Fruit fly (Drosophila melanogaster) whole organism, embryonic: ENCODE data around the gene IFT54.

Experiments
- Atf-2 ChIP-seq: fragments of 200-800 bp; sonication (Bioruptor generic); optimal IDR thresholded peaks from 2 replicates; lab custom pipeline; 2016; ENCODE audit warnings: missing biosample characterization, missing genetic modification characterization
- B-H1 ChIP-seq: fragments of 200-800 bp; sonication (Bioruptor generic); IDR thresholded peaks from 3 replicates; pipeline ENCODE4 v1.3.6; 2022; ENCODE audit warnings: missing biosample characterization, missing genetic modification characterization
- CG10147 ChIP-seq: fragments of 200-800 bp; sonication (Bioruptor generic); optimal IDR thresholded peaks from 2 replicates; lab custom pipeline; 2019; ENCODE audit warnings: missing biosample characterization, mild to moderate bottlenecking, missing genetic modification characterization, moderate library complexity
- CG10979 ChIP-seq: fragments of 200-800 bp; sonication (Bioruptor generic); optimal IDR thresholded peaks from 2 replicates; lab custom pipeline; 2018; ENCODE audit warnings: missing biosample characterization, mild to moderate bottlenecking, missing genetic modification characterization, moderate library complexity
- CG13296 ChIP-seq: fragments of 200-800 bp; sonication (Bioruptor generic); optimal IDR thresholded peaks from 3 replicates; lab custom pipeline; 2018; ENCODE audit warnings: missing biosample characterization, mild to moderate bottlenecking, missing genetic modification characterization
- CG14441 ChIP-seq: fragments of 200-800 bp; sonication (Bioruptor generic); IDR thresholded peaks from 2 replicates; pipeline ENCODE4 v1.3.6; 2022; ENCODE audit warnings: missing biosample characterization, missing genetic modification characterization
- CG15479 ChIP-seq: fragments of 200-800 bp; sonication (Bioruptor generic); optimal IDR thresholded peaks from 3 replicates; lab custom pipeline; 2019; ENCODE audit warnings: missing biosample characterization, mild to moderate bottlenecking, missing genetic modification characterization, moderate library complexity
- CG17912 ChIP-seq: fragments of 200-800 bp; sonication (Bioruptor generic); optimal IDR thresholded peaks from 2 replicates; lab custom pipeline; 2018; ENCODE audit warnings: missing biosample characterization, mild to moderate bottlenecking, missing genetic modification characterization
- CG2129 ChIP-seq: fragments of 200-800 bp; sonication (Bioruptor generic); IDR thresholded peaks from 2 replicates; pipeline ENCODE4 v1.3.6; 2022; ENCODE audit warnings: missing biosample characterization, missing genetic modification characterization; ENCODE audit not compliant: partially characterized antibody
- CG33557 ChIP-seq: fragments of 200-800 bp; sonication (Bioruptor generic); optimal IDR thresholded peaks from 2 replicates; lab custom pipeline; 2019; ENCODE audit warnings: missing biosample characterization, mild to moderate bottlenecking, missing genetic modification characterization, moderate library complexity
- CG34376 ChIP-seq: fragments of 200-800 bp; sonication (Bioruptor generic); optimal IDR thresholded peaks from 2 replicates; lab custom pipeline; 2018; ENCODE audit warnings: missing biosample characterization, mild to moderate bottlenecking, missing genetic modification characterization
- CG3838 ChIP-seq: fragments of 200-800 bp; sonication (Bioruptor generic); optimal IDR thresholded peaks from 3 replicates; lab custom pipeline; 2016; ENCODE audit warnings: missing biosample characterization, missing genetic modification characterization
- CG42726 ChIP-seq: fragments of 200-800 bp; sonication (Bioruptor generic); IDR thresholded peaks from 2 replicates; pipeline ENCODE4 v1.3.6; 2022; ENCODE audit warnings: missing biosample characterization, missing genetic modification characterization; ENCODE audit not compliant: partially characterized antibody
- CG4328 ChIP-seq: fragments of 200-800 bp; sonication (Bioruptor generic); optimal IDR thresholded peaks from 3 replicates; lab custom pipeline; 2017; ENCODE audit warnings: missing biosample characterization, missing genetic modification reagents, missing genetic modification characterization
- CG43689 ChIP-seq: fragments of 200-800 bp; sonication (Bioruptor generic); IDR thresholded peaks from 2 replicates; pipeline ENCODE4 v1.3.6; 2022; ENCODE audit warnings: missing biosample characterization, missing genetic modification characterization
- CG6813 ChIP-seq: fragments of 200-800 bp; sonication (Bioruptor generic); optimal IDR thresholded peaks from 2 replicates; lab custom pipeline; 2017; ENCODE audit warnings: missing biosample characterization, missing genetic modification characterization, mild to moderate bottlenecking, moderate library complexity, missing genetic modification reagents
- CG7357 ChIP-seq: fragments of 200-800 bp; sonication (Bioruptor generic); IDR thresholded peaks from 3 replicates; pipeline ENCODE4 v1.3.6; 2022; ENCODE audit warnings: missing biosample characterization, missing genetic modification characterization
- CG8765 ChIP-seq: fragments of 200-800 bp; sonication (Bioruptor generic); IDR thresholded peaks from 2 replicates; pipeline ENCODE4 v1.3.6; 2022; ENCODE audit warnings: missing biosample characterization, missing genetic modification characterization
- CoRest ChIP-seq: fragments of 200-800 bp; sonication (Bioruptor generic); optimal IDR thresholded peaks from 3 replicates; lab custom pipeline; 2018; ENCODE audit warnings: missing biosample characterization, mild to moderate bottlenecking, missing genetic modification characterization, moderate library complexity
- Drgx ChIP-seq: fragments of 200-800 bp; sonication (Bioruptor generic); IDR thresholded peaks from 2 replicates; pipeline ENCODE4 v1.3.6; 2022; ENCODE audit warnings: missing biosample characterization, missing genetic modification characterization
- E2f2 ChIP-seq: fragments of 200-800 bp; sonication (Bioruptor generic); IDR thresholded peaks from 2 replicates; pipeline ENCODE4 v1.3.6; 2022; ENCODE audit warnings: missing biosample characterization, missing genetic modification characterization
- Eip74EF ChIP-seq, 2 experiments: fragments of 200-800 bp in 1 of 2; fragments of >200 bp in 1 of 2; sonication (Bioruptor generic) in 1 of 2; optimal IDR thresholded peaks; 2 replicates each; lab custom pipeline; 2017 to 2019; ENCODE audit warnings: missing biosample characterization in 2 of 2, missing genetic modification characterization in 2 of 2, mild to moderate bottlenecking in 1 of 2, moderate library complexity in 1 of 2
- Fer1 ChIP-seq: fragments of 200-800 bp; sonication (Bioruptor generic); optimal IDR thresholded peaks from 2 replicates; lab custom pipeline; 2017; ENCODE audit warnings: missing biosample characterization, mild to moderate bottlenecking, missing genetic modification characterization
- Gug ChIP-seq: fragments of 200-800 bp; sonication (Bioruptor generic); IDR thresholded peaks from 4 replicates; pipeline ENCODE4 v1.3.6; 2022; ENCODE audit warnings: missing biosample characterization, missing genetic modification characterization
- HHEX ChIP-seq: fragments of 200-800 bp; sonication (Bioruptor generic); optimal IDR thresholded peaks from 3 replicates; lab custom pipeline; 2017; ENCODE audit warnings: missing biosample characterization, mild to moderate bottlenecking, missing genetic modification characterization, missing genetic modification reagents
- Hr51 ChIP-seq, 2 experiments: fragments of 200-800 bp; sonication (Bioruptor generic); optimal IDR thresholded peaks; 2 replicates in 1 of 2; 3 replicates in 1 of 2; lab custom pipeline; 2016 to 2018; ENCODE audit warnings: missing biosample characterization in 2 of 2, missing genetic modification characterization in 2 of 2, mild to moderate bottlenecking in 1 of 2, moderate library complexity in 1 of 2
- Meics ChIP-seq: fragments of 200-800 bp; sonication (Bioruptor generic); optimal IDR thresholded peaks from 2 replicates; lab custom pipeline; 2017; ENCODE audit warnings: missing biosample characterization, mild to moderate bottlenecking, missing genetic modification characterization
- Nf-YB ChIP-seq: fragments of 200-800 bp; sonication (Bioruptor generic); optimal IDR thresholded peaks from 3 replicates; lab custom pipeline; 2019; ENCODE audit warnings: missing biosample characterization, mild to moderate bottlenecking, missing genetic modification characterization, moderate library complexity
- Scr ChIP-seq: fragments of 200-800 bp; sonication (Bioruptor generic); IDR thresholded peaks from 2 replicates; pipeline ENCODE4 v1.3.6; 2022; ENCODE audit warnings: missing biosample characterization, missing genetic modification characterization; ENCODE audit not compliant: partially characterized antibody
- Six4 ChIP-seq: fragments of 200-800 bp; sonication (Bioruptor generic); optimal IDR thresholded peaks from 2 replicates; lab custom pipeline; 2016; ENCODE audit warnings: missing biosample characterization, missing genetic modification characterization
- Sox100B ChIP-seq: fragments of 200-800 bp; sonication (Bioruptor generic); optimal IDR thresholded peaks from 3 replicates; lab custom pipeline; 2018; ENCODE audit warnings: missing biosample characterization, mild to moderate bottlenecking, missing genetic modification characterization
- Tbp ChIP-seq: fragments of >200 bp; optimal IDR thresholded peaks from 2 replicates; lab custom pipeline; 2018; ENCODE audit warnings: missing biosample characterization, missing genetic modification characterization
- crol ChIP-seq: fragments of 200-800 bp; sonication (Bioruptor generic); IDR thresholded peaks from 2 replicates; pipeline ENCODE4 v1.3.6; 2022; ENCODE audit warnings: missing biosample characterization, missing genetic modification characterization
- cwo ChIP-seq: fragments of 200-800 bp; sonication (Bioruptor generic); optimal IDR thresholded peaks from 3 replicates; lab custom pipeline; 2017; ENCODE audit warnings: missing biosample characterization, missing genetic modification characterization, mild to moderate bottlenecking, moderate library complexity, missing genetic modification reagents
- dmrt99B ChIP-seq: fragments of 200-800 bp; sonication (Bioruptor generic); optimal IDR thresholded peaks from 2 replicates; lab custom pipeline; 2018; ENCODE audit warnings: missing biosample characterization, mild to moderate bottlenecking, missing genetic modification characterization, moderate library complexity
- exex ChIP-seq: fragments of 200-800 bp; sonication (Bioruptor generic); optimal IDR thresholded peaks from 4 replicates; lab custom pipeline; 2018; ENCODE audit warnings: missing biosample characterization, mild to moderate bottlenecking, missing genetic modification characterization, moderate library complexity
- gem ChIP-seq: fragments of 200-800 bp; sonication (Bioruptor generic); optimal IDR thresholded peaks from 2 replicates; lab custom pipeline; 2019; ENCODE audit warnings: missing biosample characterization, mild to moderate bottlenecking, missing genetic modification characterization, moderate library complexity
- grn ChIP-seq: fragments of 200-800 bp; sonication (Bioruptor generic); optimal IDR thresholded peaks from 3 replicates; lab custom pipeline; 2017; ENCODE audit warnings: missing biosample characterization, missing genetic modification characterization
- lilli ChIP-seq: fragments of 200-800 bp; sonication (Bioruptor generic); optimal IDR thresholded peaks from 3 replicates; lab custom pipeline; 2016; ENCODE audit warnings: missing biosample characterization, missing genetic modification characterization
- lov ChIP-seq, 2 experiments: fragments of 200-800 bp in 1 of 2; fragments of >200 bp in 1 of 2; sonication (Bioruptor generic) in 1 of 2; IDR thresholded peaks in 1 of 2; optimal IDR thresholded peaks in 1 of 2; 2 replicates in 1 of 2; 3 replicates in 1 of 2; pipeline versions ENCODE4 v1.3.6 to Lab custom; 2017 to 2022; ENCODE audit warnings: missing biosample characterization in 1 of 2, missing genetic modification characterization in 1 of 2
- row ChIP-seq: fragments of 200-800 bp; sonication (Bioruptor generic); IDR thresholded peaks from 3 replicates; pipeline ENCODE4 v1.3.6; 2022; ENCODE audit warnings: missing biosample characterization, missing genetic modification characterization
- sisA ChIP-seq: fragments of 200-800 bp; sonication (Bioruptor generic); IDR thresholded peaks from 2 replicates; pipeline ENCODE4 v1.3.6; 2022; ENCODE audit warnings: missing biosample characterization, missing genetic modification characterization
- sr ChIP-seq: fragments of 200-800 bp; sonication (Bioruptor generic); IDR thresholded peaks from 3 replicates; pipeline ENCODE4 v1.3.6; 2022; ENCODE audit warnings: missing biosample characterization, missing genetic modification characterization
- tin ChIP-seq: fragments of 200-800 bp; sonication (Bioruptor generic); optimal IDR thresholded peaks from 3 replicates; lab custom pipeline; 2016; ENCODE audit warnings: missing biosample characterization, missing genetic modification characterization
- trem ChIP-seq: fragments of 200-800 bp; optimal IDR thresholded peaks from 3 replicates; lab custom pipeline; 2019; ENCODE audit warnings: missing biosample characterization, mild to moderate bottlenecking, missing genetic modification characterization, moderate library complexity
- ttk ChIP-seq: fragments of 200-800 bp; sonication (Bioruptor generic); IDR thresholded peaks from 2 replicates; pipeline ENCODE4 v2.1.2; 2022; ENCODE audit warnings: missing biosample characterization, missing genetic modification characterization
- yki ChIP-seq: fragments of >200 bp; optimal IDR thresholded peaks from 3 replicates; lab custom pipeline; 2018
- zfh1 ChIP-seq: fragments of 200-800 bp; sonication (Bioruptor generic); IDR thresholded peaks from 3 replicates; pipeline ENCODE4 v1.3.6; 2022; ENCODE audit warnings: missing biosample characterization, missing genetic modification characterization

Gene IFT54

DNA sequence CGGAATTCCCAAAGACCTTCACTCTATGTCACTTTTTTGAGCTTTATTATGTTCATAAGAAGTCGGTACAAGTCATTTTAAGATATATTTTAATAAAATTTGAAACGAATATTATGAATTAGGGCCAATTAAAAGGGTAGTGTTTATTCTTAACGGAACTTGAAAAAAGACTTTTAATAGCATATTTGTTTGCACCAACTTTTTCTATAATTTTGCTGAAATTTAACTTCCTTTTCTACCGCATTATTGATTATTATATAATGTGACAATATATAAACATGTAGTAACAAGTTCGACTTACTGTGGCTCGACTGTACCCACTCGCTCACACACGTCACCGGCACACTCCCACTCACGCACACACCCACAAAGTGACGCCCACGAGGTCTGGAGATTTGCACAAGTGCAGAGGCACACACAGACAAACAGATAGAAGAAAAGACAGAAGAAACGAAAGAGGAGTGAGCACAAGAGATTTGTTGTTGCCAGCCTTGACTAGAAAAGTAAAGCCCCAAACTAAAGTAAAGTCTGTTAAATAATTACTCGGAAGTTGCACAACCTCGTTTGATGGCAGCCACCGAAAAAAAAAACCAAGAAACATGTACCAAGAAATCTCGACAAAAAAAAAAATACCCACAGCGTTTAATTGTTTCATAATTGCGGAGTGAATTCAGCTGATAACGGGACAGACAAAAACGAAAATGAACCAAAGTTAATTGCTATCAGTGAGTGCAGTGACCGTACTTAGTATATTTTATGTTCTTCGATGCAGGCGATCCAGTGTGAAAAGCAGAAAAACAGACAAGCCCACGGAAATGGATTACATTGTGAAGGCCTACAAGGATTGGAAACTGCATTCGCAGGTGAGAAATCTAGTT lies 12.0 kb upstream of the IFT54 start (continued):
- TF ChIP-seq row (GFP tag; lab: Robert Waterston, UW) (peak; percentile 55), CG43689 (GFP tag; lab: Robert Waterston, UW) (no peak), sisA (GFP tag; lab: Robert Waterston, UW) (no peak), Hr51 (GFP tag; optimal IDR thresholded peaks at IDR 0.05; lab: Kevin White, UChicago) (peak in 1 of 2 experiments; percentile 59), CG4328 (GFP tag; lab: Kevin White, UChicago) (no peak), CG15479 (GFP tag; lab: Kevin White, UChicago) (no peak), CG13296 (GFP tag; lab: Kevin White, UChicago) (peak; percentile 25), CoRest (peak; percentile 30), CG42726 (GFP tag; lab: Robert Waterston, UW) (no peak), Fer1 (GFP tag; lab: Kevin White, UChicago) (peak; percentile 61), Nf-YB (no peak), CG2129 (GFP tag; lab: Robert Waterston, UW) (no peak), Meics (GFP tag; lab: Kevin White, UChicago) (peak; percentile 25), crol (no peak), gem (tag; lab: Kevin White, UChicago) (peak; percentile 49), grn (GFP tag; lab: Kevin White, UChicago) (no peak), cwo (GFP tag; lab: Kevin White, UChicago) (peak; percentile 28), CG14441 (GFP tag; lab: Robert Waterston, UW) (0 out of 2 replicates have a peak, but pooled peaks have one; percentile 19), Sox100B (GFP tag; lab: Kevin White, UChicago) (peak; percentile 24), CG10147 (peak; percentile 17), Tbp (GFP tag; lab: Kevin White, UChicago) (no peak), Atf-2 (no peak), B-H1 (no peak), dmrt99B (tag; lab: Kevin White, UChicago) (peak; percentile 53), CG8765 (GFP tag; lab: Robert Waterston, UW) (no peak), lov (optimal IDR thresholded peaks at IDR 0.05; lab: Kevin White, UChicago) (no peak), lov (GFP tag; IDR thresholded peaks at IDR 0.05; lab: Robert Waterston, UW) (no peak), Gug (GFP tag; lab: Robert Waterston, UW) (no peak), HHEX (GFP tag; lab: Kevin White, UChicago) (peak; percentile 46), CG7357 (no peak), zfh1 (no peak), Eip74EF (GFP tag; optimal IDR thresholded peaks at IDR 0.05; lab: Kevin White, UChicago) (peak in 1 of 2 experiments; percentile 57), Drgx (GFP tag; lab: Robert Waterston, UW) (peak; percentile 25; the same call in 1 of the 2 replicates), lilli (GFP tag; lab: Kevin White, UChicago) (no peak), yki (lab: Kevin White, UChicago) (no peak), exex (no peak), CG33557 (GFP tag; lab: Kevin White, UChicago) (no peak), CG10979 (tag; lab: Kevin White, UChicago) (no peak), trem (tag; lab: Kevin White, UChicago) (no peak), E2f2 (GFP tag; lab: Robert Waterston, UW) (no peak), sr (GFP tag; lab: Robert Waterston, UW) (peak; percentile 98), tin (GFP tag; lab: Kevin White, UChicago) (peak; percentile 8), ttk (GFP tag; lab: Robert Waterston, UW) (0 out of 2 replicates have a peak, but pooled peaks have one; percentile 10), CG34376 (GFP tag; lab: Kevin White, UChicago) (no peak), Scr (GFP tag; lab: Robert Waterston, UW) (no peak), CG3838 (no peak), CG17912 (no peak), CG6813 (no peak), Six4 (GFP tag; lab: Kevin White, UChicago) (no peak)
